Fruit fly (Drosophila melanogaster): ENCODE data around the gene aus.

aus gene

DNA sequence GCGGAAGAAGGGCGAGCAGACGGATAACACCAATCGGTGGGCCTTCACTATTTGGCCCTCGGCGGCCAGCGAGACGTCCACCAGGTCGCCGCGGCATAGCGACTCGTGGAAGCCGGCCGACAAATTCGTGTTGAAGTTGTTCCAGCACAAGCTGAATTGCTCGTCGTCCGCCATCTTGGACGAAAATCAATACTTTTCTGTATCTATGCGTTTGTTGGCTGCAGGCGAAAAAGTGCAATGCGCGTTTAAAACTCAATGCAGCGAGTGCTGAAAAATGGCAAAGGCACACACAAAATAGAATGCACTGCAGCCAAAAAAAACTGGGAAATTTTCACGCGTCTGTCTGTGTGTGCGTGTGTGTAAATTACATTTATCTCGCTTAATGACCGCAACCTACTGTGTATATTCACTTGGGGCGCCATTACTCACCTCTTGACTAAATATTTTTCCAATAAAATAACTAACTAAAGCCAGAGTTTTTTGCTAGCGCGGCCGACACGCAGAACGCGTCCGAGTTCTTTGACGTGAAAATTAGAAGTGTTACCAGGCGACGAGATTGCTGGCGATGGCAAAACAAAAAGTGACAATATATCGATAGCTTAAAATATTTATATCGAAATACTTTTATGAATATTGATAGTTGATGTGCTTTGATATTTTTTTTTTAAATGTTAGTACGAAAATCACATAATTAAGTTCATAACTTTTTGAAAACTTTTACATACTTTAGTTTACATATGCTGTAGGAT, 27.6 kb upstream of the aus start (continued):
- TF ChIP-seq mld (GFP tag; IDR thresholded peaks at IDR 0.05; ENCODE audit: partially characterized antibody): peak; percentile 43; the same call in 1 of the 3 replicates
- TF ChIP-seq CG12219 (GFP tag; optimal IDR thresholded peaks at IDR 0.05): no peak
- no peak for TF ChIP-seq bab2 (GFP tag; optimal IDR thresholded peaks at IDR 0.05)
- TF ChIP-seq fd96Cb (tag; optimal IDR thresholded peaks at IDR 0.05): no peak
- TF ChIP-seq CG3163 (GFP tag; optimal IDR thresholded peaks at IDR 0.05): no peak
- TF ChIP-seq eve (GFP tag; optimal IDR thresholded peaks at IDR 0.05): no peak
- no peak for TF ChIP-seq CG10959 (GFP tag; IDR thresholded peaks at IDR 0.05)
- no peak for TF ChIP-seq CHES-1-like (GFP tag; optimal IDR thresholded peaks at IDR 0.05)
- no peak for TF ChIP-seq CG15479 (GFP tag; optimal IDR thresholded peaks at IDR 0.05)
- TF ChIP-seq phol (tag; optimal IDR thresholded peaks at IDR 0.05): peak; percentile 85
- no peak for TF ChIP-seq E2f1 (GFP tag; IDR thresholded peaks at IDR 0.05)
- peak; percentile 9; the same call in 1 of the 2 replicates for TF ChIP-seq MBD-R2 (GFP tag; IDR thresholded peaks at IDR 0.05)
- no peak for TF ChIP-seq ase (GFP tag; IDR thresholded peaks at IDR 0.05)
- TF ChIP-seq CG4854 (GFP tag; optimal IDR thresholded peaks at IDR 0.05): no peak
- TF ChIP-seq Hr3 (GFP tag; optimal IDR thresholded peaks at IDR 0.05): no peak
- peak; percentile 43 for TF ChIP-seq E2f2 (GFP tag; IDR thresholded peaks at IDR 0.05)
- peak in 1 of 2 experiments; percentile 15 for TF ChIP-seq Pdp1 (GFP tag; optimal IDR thresholded peaks at IDR 0.05)
- peak; percentile 9 for TF ChIP-seq CG30403 (GFP tag; optimal IDR thresholded peaks at IDR 0.05)
- no peak for TF ChIP-seq danr (GFP tag; IDR thresholded peaks at IDR 0.05)
- no peak for TF ChIP-seq Gsc (GFP tag; IDR thresholded peaks at IDR 0.05)
- peak; percentile 38; the same call in 1 of the 3 replicates for TF ChIP-seq ci (GFP tag; IDR thresholded peaks at IDR 0.05)
- no peak for TF ChIP-seq CkIIα-i1 (GFP tag; IDR thresholded peaks at IDR 0.05)
- no peak for TF ChIP-seq kni (GFP tag; optimal IDR thresholded peaks at IDR 0.05)
- no peak for TF ChIP-seq schlank (tag; optimal IDR thresholded peaks at IDR 0.05)
- TF ChIP-seq Ets97D (GFP tag; optimal IDR thresholded peaks at IDR 0.05): peak; percentile 41
- TF ChIP-seq ATbp (GFP tag; optimal IDR thresholded peaks at IDR 0.05): no peak
- peak; percentile 85 for TF ChIP-seq ssp (GFP tag; IDR thresholded peaks at IDR 0.05)
- peak; percentile 81 for TF ChIP-seq Opbp (GFP tag; IDR thresholded peaks at IDR 0.05; ENCODE audit: partially characterized antibody)
- peak; percentile 84 for TF ChIP-seq sens (GFP tag)
- TF ChIP-seq Scr (GFP tag; IDR thresholded peaks at IDR 0.05; ENCODE audit: partially characterized antibody): peak; percentile 89
- TF ChIP-seq disco-r (GFP tag; optimal IDR thresholded peaks at IDR 0.05): no peak
- no peak for TF ChIP-seq CG18619 (GFP tag; optimal IDR thresholded peaks at IDR 0.05)
- TF ChIP-seq crc (GFP tag; optimal IDR thresholded peaks at IDR 0.05): no peak
- TF ChIP-seq CG6791 (GFP tag; IDR thresholded peaks at IDR 0.05; ENCODE audit: partially characterized antibody): peak; percentile 79
- TF ChIP-seq gsb (GFP tag; IDR thresholded peaks at IDR 0.05): no peak
- TF ChIP-seq fru (optimal IDR thresholded peaks at IDR 0.05): no peak
- TF ChIP-seq tll (GFP tag; optimal IDR thresholded peaks at IDR 0.05): no peak
- TF ChIP-seq NK7.1 (GFP tag; optimal IDR thresholded peaks at IDR 0.05): no peak
- TF ChIP-seq CG12769 (tag; optimal IDR thresholded peaks at IDR 0.05): no peak
- TF ChIP-seq Poxn (GFP tag; IDR thresholded peaks at IDR 0.05): no peak
- no peak for TF ChIP-seq CG6683 (GFP tag; optimal IDR thresholded peaks at IDR 0.05)
- TF ChIP-seq CG3065 (GFP tag; optimal IDR thresholded peaks at IDR 0.05): no peak
- TF ChIP-seq tin (GFP tag; optimal IDR thresholded peaks at IDR 0.05): no peak
- no peak for TF ChIP-seq CG12744 (GFP tag; optimal IDR thresholded peaks at IDR 0.05)
- peak; percentile 84 for TF ChIP-seq CG16813 (GFP tag; IDR thresholded peaks at IDR 0.05; ENCODE audit: partially characterized antibody)
- no peak; the same call in 2 of the 3 replicates for TF ChIP-seq hb (GFP tag; IDR thresholded peaks at IDR 0.05; ENCODE audit: partially characterized antibody)
- peak; percentile 81 for TF ChIP-seq CG31441 (GFP tag; IDR thresholded peaks at IDR 0.05)
- TF ChIP-seq CG10366 (GFP tag; IDR thresholded peaks at IDR 0.05): no peak
- no peak for TF ChIP-seq Fer2 (tag; optimal IDR thresholded peaks at IDR 0.05)
- TF ChIP-seq Atf6 (GFP tag; IDR thresholded peaks at IDR 0.05): no peak

Data from whole organism, embryonic.